Fruit fly (Drosophila melanogaster): ENCODE results near the gene CG9098.

The CG9098 gene

dm6 chr2L:6045972-6046718 lies 34.0 kb upstream of the CG9098 start, which contains the start of gene Pfas (continued):
- TF ChIP-seq al (GFP tag; IDR thresholded peaks at IDR 0.05), result 0 out of 2 replicates have a peak, but pooled peaks have one; percentile 31
- no peak for TF ChIP-seq CG9797 (GFP tag; optimal IDR thresholded peaks at IDR 0.05)
- TF ChIP-seq Myb (GFP tag; optimal IDR thresholded peaks at IDR 0.05), result peak; percentile 95
- peak; percentile 81 for TF ChIP-seq cwo (GFP tag; optimal IDR thresholded peaks at IDR 0.05)
- 0 out of 2 replicates have a peak, but pooled peaks have one; percentile 22 for TF ChIP-seq bbx (GFP tag; IDR thresholded peaks at IDR 0.05; ENCODE audit: partially characterized antibody)
- no peak for TF ChIP-seq CG11560 (tag; IDR thresholded peaks at IDR 0.05)
- TF ChIP-seq CG15696 (tag; optimal IDR thresholded peaks at IDR 0.05), result no peak
- peak; percentile 3 for TF ChIP-seq sima (GFP tag; optimal IDR thresholded peaks at IDR 0.05)
- TF ChIP-seq Xrp1 (GFP tag; IDR thresholded peaks at IDR 0.05), result 0 out of 2 replicates have a peak, but pooled peaks have one; percentile 53
- no peak for TF ChIP-seq abd-A (tag; optimal IDR thresholded peaks at IDR 0.05)
- TF ChIP-seq CG10366 (GFP tag; IDR thresholded peaks at IDR 0.05), result peak; percentile 36; the same call in 1 of the 2 replicates
- TF ChIP-seq Lhr (GFP tag; optimal IDR thresholded peaks at IDR 0.05), result no peak
- TF ChIP-seq jumu (GFP tag; optimal IDR thresholded peaks at IDR 0.05), result peak; percentile 34
- TF ChIP-seq CG4424 (GFP tag; optimal IDR thresholded peaks at IDR 0.05), result peak; percentile 58
- peak; percentile 59 for TF ChIP-seq CoRest (tag; optimal IDR thresholded peaks at IDR 0.05)
- TF ChIP-seq ftz-f1 (GFP tag; optimal IDR thresholded peaks at IDR 0.05), result peak; percentile 65
- TF ChIP-seq Bgb (GFP tag; IDR thresholded peaks at IDR 0.05; ENCODE audit: partially characterized antibody), result peak; percentile 33; the same call in 1 of the 2 replicates
- TF ChIP-seq CG6683 (GFP tag; optimal IDR thresholded peaks at IDR 0.05), result peak; percentile 55
- TF ChIP-seq CG10209 (GFP tag; optimal IDR thresholded peaks at IDR 0.05), result peak; percentile 41
- peak; percentile 27 for TF ChIP-seq HHEX (GFP tag; optimal IDR thresholded peaks at IDR 0.05)
- peak; percentile 75 for TF ChIP-seq Meics (GFP tag; optimal IDR thresholded peaks at IDR 0.05)
- TF ChIP-seq NK7.1 (GFP tag; optimal IDR thresholded peaks at IDR 0.05), result peak; percentile 41
- no peak for TF ChIP-seq CG18599 (GFP tag; optimal IDR thresholded peaks at IDR 0.05)
- TF ChIP-seq Side (GFP tag; optimal IDR thresholded peaks at IDR 0.05), result peak; percentile 50
- TF ChIP-seq CG3065 (GFP tag; optimal IDR thresholded peaks at IDR 0.05), result no peak
- TF ChIP-seq sob (GFP tag; IDR thresholded peaks at IDR 0.05), result peak; percentile 62; the same call in 1 of the 2 replicates
- TF ChIP-seq CG1603 (tag; optimal IDR thresholded peaks at IDR 0.05), result peak; percentile 58
- TF ChIP-seq sisA (GFP tag; IDR thresholded peaks at IDR 0.05), result 0 out of 2 replicates have a peak, but pooled peaks have one; percentile 11
- no peak for TF ChIP-seq slp2 (GFP tag; optimal IDR thresholded peaks at IDR 0.05)
- peak; percentile 78 for TF ChIP-seq exex (tag; optimal IDR thresholded peaks at IDR 0.05)
- no peak for TF ChIP-seq Hr39 (optimal IDR thresholded peaks at IDR 0.05)
- TF ChIP-seq Trl (optimal IDR thresholded peaks at IDR 0.05), result no peak
- TF ChIP-seq Trl (GFP tag; optimal IDR thresholded peaks at IDR 0.05), result peak; percentile 52
- no peak for TF ChIP-seq CG34422 (GFP tag; IDR thresholded peaks at IDR 0.05)
- peak; percentile 39 for TF ChIP-seq CG13424 (tag; optimal IDR thresholded peaks at IDR 0.05)
- TF ChIP-seq NC2α (GFP tag; optimal IDR thresholded peaks at IDR 0.05), result no peak
- no peak for TF ChIP-seq Sin3A (optimal IDR thresholded peaks at IDR 0.05)
- TF ChIP-seq CG14014 (GFP tag; IDR thresholded peaks at IDR 0.05), result peak; percentile 42; the same call in 1 of the 2 replicates
- TF ChIP-seq CG10431 (GFP tag; optimal IDR thresholded peaks at IDR 0.05), result no peak
- peak in 1 of 3 experiments; percentile 31 for TF ChIP-seq Stat92E (GFP tag; optimal IDR thresholded peaks at IDR 0.05)
- peak; percentile 22 for TF ChIP-seq nerfin-1 (tag; optimal IDR thresholded peaks at IDR 0.05)
- no peak for TF ChIP-seq sna (GFP tag; IDR thresholded peaks at IDR 0.05; ENCODE audit: partially characterized antibody)
- TF ChIP-seq vfl (GFP tag; optimal IDR thresholded peaks at IDR 0.05), result peak; percentile 64
- no peak for TF ChIP-seq CG11085 (GFP tag; IDR thresholded peaks at IDR 0.05)
- peak in 1 of 2 experiments; percentile 45 for TF ChIP-seq bsh (GFP tag; optimal IDR thresholded peaks at IDR 0.05)
- TF ChIP-seq CG1233 (GFP tag; optimal IDR thresholded peaks at IDR 0.05), result peak; percentile 54
- TF ChIP-seq row (GFP tag; IDR thresholded peaks at IDR 0.05), result peak; percentile 82
- TF ChIP-seq rib (GFP tag; IDR thresholded peaks at IDR 0.05), result peak; percentile 53
- peak; percentile 64 for TF ChIP-seq Deaf1 (tag; optimal IDR thresholded peaks at IDR 0.05)

Data from whole organism, embryonic.